Fruit fly (Drosophila melanogaster) whole organism, embryonic: ENCODE results near the gene CG11426.

Source experiments
- CG11560 ChIP-seq: fragments of 200-800 bp; sonication (Bioruptor generic); IDR thresholded peaks from 3 replicates; pipeline ENCODE4 v1.3.6; 2022; ENCODE audit warnings: missing biosample characterization, missing genetic modification characterization
- CG15514 ChIP-seq: fragments of 200-800 bp; sonication (Bioruptor generic); optimal IDR thresholded peaks from 3 replicates; lab custom pipeline; 2017; ENCODE audit warnings: missing biosample characterization, missing genetic modification characterization, mild to moderate bottlenecking, moderate library complexity, missing genetic modification reagents
- CG33557 ChIP-seq: fragments of 200-800 bp; sonication (Bioruptor generic); optimal IDR thresholded peaks from 2 replicates; lab custom pipeline; 2019; ENCODE audit warnings: missing biosample characterization, mild to moderate bottlenecking, missing genetic modification characterization, moderate library complexity
- CG7987 ChIP-seq: fragments of 200-800 bp; sonication (Bioruptor generic); optimal IDR thresholded peaks from 2 replicates; lab custom pipeline; 2018; ENCODE audit warnings: missing biosample characterization, mild to moderate bottlenecking, missing genetic modification characterization, moderate library complexity
- CG8478 ChIP-seq: fragments of >200 bp; optimal IDR thresholded peaks from 2 replicates; lab custom pipeline; 2018
- Sin3A ChIP-seq: fragments of >200 bp; optimal IDR thresholded peaks from 2 replicates; lab custom pipeline; 2018
- hbn ChIP-seq: fragments of 200-800 bp; sonication (Bioruptor generic); IDR thresholded peaks from 2 replicates; pipeline ENCODE4 v1.3.6; 2022; ENCODE audit warnings: missing biosample characterization, missing genetic modification characterization; ENCODE audit not compliant: partially characterized antibody
- lmd ChIP-seq: fragments of 200-800 bp; sonication (Bioruptor generic); IDR thresholded peaks from 2 replicates; pipeline ENCODE4 v1.3.6; 2022; ENCODE audit warnings: missing biosample characterization, missing genetic modification characterization
- pnt ChIP-seq: fragments of 200-800 bp; sonication (Bioruptor generic); optimal IDR thresholded peaks from 3 replicates; lab custom pipeline; 2016; ENCODE audit warnings: missing biosample characterization, missing genetic modification characterization
- toy ChIP-seq: fragments of 200-800 bp; sonication (Bioruptor generic); IDR thresholded peaks from 2 replicates; pipeline ENCODE4 v1.3.6; 2022; ENCODE audit warnings: missing biosample characterization, missing genetic modification characterization
- wek ChIP-seq: fragments of 200-800 bp; sonication (Bioruptor generic); optimal IDR thresholded peaks from 3 replicates; lab custom pipeline; 2018; ENCODE audit warnings: missing biosample characterization, mild to moderate bottlenecking, missing genetic modification characterization, moderate library complexity
- zf30C ChIP-seq: fragments of 200-800 bp; sonication (Bioruptor generic); optimal IDR thresholded peaks from 3 replicates; lab custom pipeline; 2018; ENCODE audit warnings: missing biosample characterization, mild to moderate bottlenecking, missing genetic modification characterization

dm6 chr3L:22501300-22501699 lies 30.9 kb downstream of the CG11426 start, which contains the start of gene CG43312:
- TF ChIP-seq CG15514 (GFP tag; lab: Kevin White, UChicago) (no peak), zf30C (GFP tag; lab: Kevin White, UChicago) (no peak), CG33557 (no peak), CG7987 (GFP tag; lab: Kevin White, UChicago) (no peak), CG8478 (no peak), hbn (GFP tag; lab: Robert Waterston, UW) (no peak), wek (GFP tag; lab: Kevin White, UChicago) (no peak), pnt (GFP tag; lab: Kevin White, UChicago) (no peak), lmd (GFP tag; lab: Robert Waterston, UW) (no peak), CG11560 (no peak), toy (no peak), Sin3A (lab: Kevin White, UChicago) (no peak)
